Fruit fly (Drosophila melanogaster): ENCODE results near the gene CG43321.

Gene CG43321

dm6 chr2L:7011962-7012361, at the start of gene CG43321:
Gene CG43321, plus strand, starts transcription at chr2L:7012262.
- TF ChIP-seq CG11902 (GFP tag; optimal IDR thresholded peaks at IDR 0.05) (no peak), Blimp-1 (GFP tag; optimal IDR thresholded peaks at IDR 0.05) (no peak), lz (GFP tag; optimal IDR thresholded peaks at IDR 0.05) (no peak), vri (GFP tag; optimal IDR thresholded peaks at IDR 0.05) (no peak), CG8119 (GFP tag; IDR thresholded peaks at IDR 0.05) (no peak), spab (GFP tag; optimal IDR thresholded peaks at IDR 0.05) (no peak), CG11294 (GFP tag; IDR thresholded peaks at IDR 0.05) (no peak), CG15336 (GFP tag; IDR thresholded peaks at IDR 0.05) (no peak), CG6276 (GFP tag; optimal IDR thresholded peaks at IDR 0.05) (no peak), pdm3 (GFP tag; optimal IDR thresholded peaks at IDR 0.05) (no peak), CG10631 (GFP tag; optimal IDR thresholded peaks at IDR 0.05) (no peak)

dm6 chr2L:6964022-6964434, 48.0 kb upstream of the CG43321 start, which contains the start of the genes sip2 and Coprox:
Gene sip2, minus strand, starts transcription at chr2L:6964074.
Gene Coprox, plus strand, starts transcription at chr2L:6964421.
- peak; percentile 77 for TF ChIP-seq CG3032 (tag; optimal IDR thresholded peaks at IDR 0.05)
- TF ChIP-seq dac (GFP tag; optimal IDR thresholded peaks at IDR 0.05), result no peak
- peak; percentile 58 for TF ChIP-seq esn (GFP tag; optimal IDR thresholded peaks at IDR 0.05)
- no peak for TF ChIP-seq salr (GFP tag; optimal IDR thresholded peaks at IDR 0.05)
- peak; percentile 22; the same call in 1 of the 2 replicates for TF ChIP-seq Gug (GFP tag; IDR thresholded peaks at IDR 0.05)
- no peak for TF ChIP-seq CG32006 (GFP tag; optimal IDR thresholded peaks at IDR 0.05)
- TF ChIP-seq Sox14 (GFP tag; optimal IDR thresholded peaks at IDR 0.05), result no peak
- no peak for TF ChIP-seq CG4318 (GFP tag; optimal IDR thresholded peaks at IDR 0.05)
- no peak for TF ChIP-seq pdm3 (GFP tag; optimal IDR thresholded peaks at IDR 0.05)
- TF ChIP-seq CG8119 (GFP tag; IDR thresholded peaks at IDR 0.05), result peak; percentile 54; the same call in 1 of the 3 replicates
- TF ChIP-seq CG6808 (GFP tag; optimal IDR thresholded peaks at IDR 0.05), result no peak
- TF ChIP-seq Smox (GFP tag; optimal IDR thresholded peaks at IDR 0.05), result no peak
- TF ChIP-seq topi (GFP tag; optimal IDR thresholded peaks at IDR 0.05), result no peak
- TF ChIP-seq lz (GFP tag; optimal IDR thresholded peaks at IDR 0.05), result peak; percentile 15
- no peak for TF ChIP-seq ss (GFP tag; optimal IDR thresholded peaks at IDR 0.05)
- peak; percentile 56 for TF ChIP-seq Eip78C (GFP tag)
- TF ChIP-seq CG7368 (GFP tag; optimal IDR thresholded peaks at IDR 0.05), result no peak
- TF ChIP-seq fd59A (GFP tag; optimal IDR thresholded peaks at IDR 0.05), result no peak
- peak; percentile 13 for TF ChIP-seq Eip93F (GFP tag; optimal IDR thresholded peaks at IDR 0.05)
- peak; percentile 5 for TF ChIP-seq CG31627 (GFP tag; optimal IDR thresholded peaks at IDR 0.05)
- TF ChIP-seq CG3919 (GFP tag; optimal IDR thresholded peaks at IDR 0.05), result no peak
- no peak for TF ChIP-seq Blimp-1 (GFP tag; optimal IDR thresholded peaks at IDR 0.05)
- peak; percentile 34 for TF ChIP-seq cyc (GFP tag; optimal IDR thresholded peaks at IDR 0.05)
- no peak for TF ChIP-seq Ets96B (tag; optimal IDR thresholded peaks at IDR 0.05)
- no peak for TF ChIP-seq CG10669 (GFP tag; optimal IDR thresholded peaks at IDR 0.05)
- no peak for TF ChIP-seq spab (GFP tag; optimal IDR thresholded peaks at IDR 0.05)
- TF ChIP-seq fd85E (GFP tag; optimal IDR thresholded peaks at IDR 0.05), result no peak
- peak; percentile 48; the same call in 1 of the 3 replicates for TF ChIP-seq CG6163 (GFP tag; IDR thresholded peaks at IDR 0.05)
- no peak for TF ChIP-seq Hr4 (GFP tag; optimal IDR thresholded peaks at IDR 0.05)
- TF ChIP-seq svp (GFP tag), result no peak
- TF ChIP-seq Sox102F (GFP tag; optimal IDR thresholded peaks at IDR 0.05), result no peak
- TF ChIP-seq CG6276 (GFP tag; optimal IDR thresholded peaks at IDR 0.05), result no peak
- no peak for TF ChIP-seq Eip75B (GFP tag; optimal IDR thresholded peaks at IDR 0.05)
- peak; percentile 34 for TF ChIP-seq vri (GFP tag; optimal IDR thresholded peaks at IDR 0.05)
- TF ChIP-seq CG1621 (tag; optimal IDR thresholded peaks at IDR 0.05), result no peak
- TF ChIP-seq CG10631 (GFP tag; optimal IDR thresholded peaks at IDR 0.05), result peak; percentile 84
- no peak for TF ChIP-seq acj6 (GFP tag; optimal IDR thresholded peaks at IDR 0.05)
- peak; percentile 16 for TF ChIP-seq Sox15 (GFP tag; optimal IDR thresholded peaks at IDR 0.05)
- TF ChIP-seq eg (GFP tag; IDR thresholded peaks at IDR 0.05), result peak; percentile 77
- TF ChIP-seq Hr39 (GFP tag; optimal IDR thresholded peaks at IDR 0.05), result no peak
- TF ChIP-seq CG11902 (GFP tag; optimal IDR thresholded peaks at IDR 0.05), result no peak
- TF ChIP-seq CG9139 (GFP tag; optimal IDR thresholded peaks at IDR 0.05), result no peak
- no peak for TF ChIP-seq Hr38 (GFP tag; optimal IDR thresholded peaks at IDR 0.05)
- no peak for TF ChIP-seq CG6854 (GFP tag; optimal IDR thresholded peaks at IDR 0.05)
- TF ChIP-seq dsx (GFP tag; optimal IDR thresholded peaks at IDR 0.05; ENCODE audit: poor library complexity, severe bottlenecking), result peak; percentile 70
- no peak for TF ChIP-seq CG11762 (GFP tag; optimal IDR thresholded peaks at IDR 0.05; ENCODE audit: insufficient read depth)
- no peak for TF ChIP-seq CG8632 (GFP tag; optimal IDR thresholded peaks at IDR 0.05)
